Fruit fly (Drosophila melanogaster) whole organism, embryonic: ENCODE measurements around the gene Tango2.

ENCODE experiments used
- Awh ChIP-seq: fragments of 200-800 bp; sonication (Bioruptor generic); IDR thresholded peaks from 2 replicates; pipeline ENCODE4, ENCODE4 v1.3.6; 2022; ENCODE audit warnings: missing biosample characterization, missing genetic modification characterization
- CG10274 ChIP-seq: fragments of 200-800 bp; sonication (Bioruptor generic); optimal IDR thresholded peaks from 3 replicates; lab custom pipeline; 2017; ENCODE audit warnings: missing biosample characterization, mild to moderate bottlenecking, missing genetic modification characterization
- CG10321 ChIP-seq: fragments of 200-800 bp; sonication (Bioruptor generic); IDR thresholded peaks from 2 replicates; pipeline ENCODE4 v1.3.6; 2022; ENCODE audit warnings: missing biosample characterization, missing genetic modification characterization
- CG12942 ChIP-seq: fragments of 200-800 bp; sonication (Bioruptor generic); optimal IDR thresholded peaks from 3 replicates; lab custom pipeline; 2016; ENCODE audit warnings: missing biosample characterization, missing genetic modification characterization
- CG15514 ChIP-seq: fragments of 200-800 bp; sonication (Bioruptor generic); optimal IDR thresholded peaks from 3 replicates; lab custom pipeline; 2017; ENCODE audit warnings: missing biosample characterization, missing genetic modification characterization, mild to moderate bottlenecking, moderate library complexity, missing genetic modification reagents
- CG17328 ChIP-seq: fragments of 200-800 bp; sonication (Bioruptor generic); IDR thresholded peaks from 2 replicates; pipeline ENCODE4 v1.3.6; 2022; ENCODE audit warnings: missing biosample characterization, missing genetic modification characterization
- CG18619 ChIP-seq: fragments of 200-800 bp; sonication (Bioruptor generic); optimal IDR thresholded peaks from 3 replicates; lab custom pipeline; 2017; ENCODE audit warnings: missing biosample characterization, mild to moderate bottlenecking, missing genetic modification characterization
- CG2202 ChIP-seq: fragments of 200-800 bp; sonication (Bioruptor generic); optimal IDR thresholded peaks from 2 replicates; lab custom pipeline; 2018; ENCODE audit warnings: missing biosample characterization, mild to moderate bottlenecking, missing genetic modification characterization
- CG31388 ChIP-seq: fragments of 200-800 bp; sonication (Bioruptor generic); optimal IDR thresholded peaks from 2 replicates; lab custom pipeline; 2016; ENCODE audit warnings: missing biosample characterization, missing genetic modification characterization
- CG32532 ChIP-seq: fragments of 200-800 bp; sonication (Bioruptor generic); IDR thresholded peaks from 2 replicates; pipeline ENCODE4 v1.3.6; 2022; ENCODE audit warnings: missing biosample characterization, missing genetic modification characterization
- CG42726 ChIP-seq: fragments of 200-800 bp; sonication (Bioruptor generic); IDR thresholded peaks from 2 replicates; pipeline ENCODE4 v1.3.6; 2022; ENCODE audit warnings: missing biosample characterization, missing genetic modification characterization; ENCODE audit not compliant: partially characterized antibody
- CG4360 ChIP-seq: fragments of 200-800 bp; sonication (Bioruptor generic); IDR thresholded peaks from 2 replicates; pipeline ENCODE4 v1.3.6; 2022; ENCODE audit warnings: missing biosample characterization, missing genetic modification characterization
- CG4617 ChIP-seq: fragments of 200-800 bp; sonication (Bioruptor generic); optimal IDR thresholded peaks from 3 replicates; lab custom pipeline; 2016; ENCODE audit warnings: missing biosample characterization, missing genetic modification characterization, borderline replicate concordance
- CG4820 ChIP-seq: fragments of 200-800 bp; sonication (Bioruptor generic); optimal IDR thresholded peaks from 3 replicates; lab custom pipeline; 2016; ENCODE audit warnings: missing biosample characterization, missing genetic modification characterization
- CG6254 ChIP-seq: fragments of 200-800 bp; sonication (Bioruptor generic); optimal IDR thresholded peaks from 3 replicates; lab custom pipeline; 2017; ENCODE audit warnings: mild to moderate bottlenecking, missing biosample characterization, missing genetic modification reagents, missing genetic modification characterization
- CG6272 ChIP-seq: fragments of 200-800 bp; sonication (Bioruptor generic); IDR thresholded peaks from 2 replicates; pipeline ENCODE4 v1.3.6; 2022; ENCODE audit warnings: missing biosample characterization, missing genetic modification characterization
- CG6683 ChIP-seq: fragments of 200-800 bp; sonication (Bioruptor generic); optimal IDR thresholded peaks from 2 replicates; lab custom pipeline; 2017; ENCODE audit warnings: missing biosample characterization, mild to moderate bottlenecking, missing genetic modification characterization, missing genetic modification reagents
- CG7556 ChIP-seq: fragments of 200-800 bp; sonication (Bioruptor generic); optimal IDR thresholded peaks from 2 replicates; lab custom pipeline; 2017; ENCODE audit warnings: missing biosample characterization, mild to moderate bottlenecking, missing genetic modification characterization
- CG8359 ChIP-seq: fragments of 200-800 bp; sonication (Bioruptor generic); optimal IDR thresholded peaks from 2 replicates; lab custom pipeline; 2017; ENCODE audit warnings: missing biosample characterization, mild to moderate bottlenecking, missing genetic modification characterization, borderline replicate concordance
- CG9817 ChIP-seq: fragments of 200-800 bp; sonication (Bioruptor generic); optimal IDR thresholded peaks from 2 replicates; lab custom pipeline; 2018; ENCODE audit warnings: missing biosample characterization, mild to moderate bottlenecking, missing genetic modification characterization, moderate library complexity
- CoRest ChIP-seq: fragments of 200-800 bp; sonication (Bioruptor generic); optimal IDR thresholded peaks from 3 replicates; lab custom pipeline; 2018; ENCODE audit warnings: missing biosample characterization, mild to moderate bottlenecking, missing genetic modification characterization, moderate library complexity
- Dref ChIP-seq: fragments of 200-800 bp; sonication (Bioruptor generic); IDR thresholded peaks from 2 replicates; pipeline ENCODE4 v1.3.6; 2022; ENCODE audit warnings: missing biosample characterization, missing genetic modification characterization
- Elba2 ChIP-seq: fragments of 200-800 bp; sonication (Bioruptor generic); optimal IDR thresholded peaks from 3 replicates; lab custom pipeline; 2016; ENCODE audit warnings: missing biosample characterization, missing genetic modification characterization
- Hmx ChIP-seq: fragments of 200-800 bp; sonication (Bioruptor generic); optimal IDR thresholded peaks from 2 replicates; lab custom pipeline; 2016; ENCODE audit warnings: missing biosample characterization, missing genetic modification characterization
- Mrtf ChIP-seq: fragments of 200-800 bp; sonication (Bioruptor generic); IDR thresholded peaks from 3 replicates; pipeline ENCODE4 v1.3.6; 2022; ENCODE audit warnings: missing biosample characterization, missing genetic modification characterization
- Oli ChIP-seq: fragments of 200-800 bp; sonication (Bioruptor generic); optimal IDR thresholded peaks from 2 replicates; lab custom pipeline; 2018; ENCODE audit warnings: missing biosample characterization, mild to moderate bottlenecking, missing genetic modification characterization, moderate library complexity
- Opbp ChIP-seq: fragments of 200-800 bp; sonication (Bioruptor generic); IDR thresholded peaks from 3 replicates; pipeline ENCODE4 v1.3.6; 2022; ENCODE audit warnings: missing biosample characterization, missing genetic modification characterization; ENCODE audit not compliant: partially characterized antibody
- YL-1 ChIP-seq: fragments of 200-800 bp; sonication (Bioruptor generic); optimal IDR thresholded peaks from 3 replicates; lab custom pipeline; 2017; ENCODE audit warnings: missing biosample characterization, mild to moderate bottlenecking, missing genetic modification characterization
- ash1 ChIP-seq: fragments of 200-800 bp; sonication (Bioruptor generic); optimal IDR thresholded peaks from 2 replicates; lab custom pipeline; 2018; ENCODE audit warnings: missing biosample characterization, mild to moderate bottlenecking, missing genetic modification characterization
- bigmax ChIP-seq: fragments of 200-800 bp; sonication (Bioruptor generic); optimal IDR thresholded peaks from 2 replicates; lab custom pipeline; 2018; ENCODE audit warnings: missing biosample characterization, mild to moderate bottlenecking, missing genetic modification characterization
- dati ChIP-seq: fragments of 200-800 bp; sonication (Bioruptor generic); IDR thresholded peaks from 2 replicates; pipeline ENCODE4 v1.3.6; 2022; ENCODE audit warnings: missing biosample characterization, missing genetic modification characterization
- fd96Cb ChIP-seq: fragments of 200-800 bp; sonication (Bioruptor generic); optimal IDR thresholded peaks from 2 replicates; lab custom pipeline; 2018; ENCODE audit warnings: missing biosample characterization, mild to moderate bottlenecking, missing genetic modification characterization, moderate library complexity
- gce ChIP-seq: fragments of 200-800 bp; sonication (Bioruptor generic); IDR thresholded peaks from 3 replicates; pipeline ENCODE4 v1.3.6; 2022; ENCODE audit warnings: missing biosample characterization, missing genetic modification characterization
- grn ChIP-seq: fragments of 200-800 bp; sonication (Bioruptor generic); optimal IDR thresholded peaks from 3 replicates; lab custom pipeline; 2017; ENCODE audit warnings: missing biosample characterization, missing genetic modification characterization
- ken ChIP-seq: fragments of 200-800 bp; sonication (Bioruptor generic); IDR thresholded peaks from 3 replicates; pipeline ENCODE4 v1.3.6; 2022; ENCODE audit warnings: missing biosample characterization, missing genetic modification characterization
- mam ChIP-seq: fragments of 200-800 bp; sonication (Bioruptor generic); optimal IDR thresholded peaks from 3 replicates; lab custom pipeline; 2016; ENCODE audit warnings: missing biosample characterization, missing genetic modification characterization
- mld ChIP-seq: fragments of 200-800 bp; sonication (Bioruptor generic); IDR thresholded peaks from 3 replicates; pipeline ENCODE4 v1.3.6; 2022; ENCODE audit warnings: missing biosample characterization, missing genetic modification characterization; ENCODE audit not compliant: partially characterized antibody
- oc ChIP-seq: fragments of 200-800 bp; sonication (Bioruptor generic); optimal IDR thresholded peaks from 2 replicates; lab custom pipeline; 2018; ENCODE audit warnings: missing biosample characterization, mild to moderate bottlenecking, missing genetic modification characterization, moderate library complexity
- pho ChIP-seq: fragments of 200-800 bp; sonication (Bioruptor generic); optimal IDR thresholded peaks from 2 replicates; lab custom pipeline; 2016; ENCODE audit warnings: missing biosample characterization, missing genetic modification characterization
- scrt ChIP-seq: fragments of 200-800 bp; sonication (Bioruptor generic); optimal IDR thresholded peaks from 2 replicates; lab custom pipeline; 2018; ENCODE audit warnings: missing biosample characterization, mild to moderate bottlenecking, missing genetic modification characterization, moderate library complexity
- sens-2 ChIP-seq: fragments of 200-800 bp; sonication (Bioruptor generic); IDR thresholded peaks from 2 replicates; pipeline ENCODE4 v1.3.6; 2022; ENCODE audit warnings: missing biosample characterization, missing genetic modification characterization
- seq ChIP-seq: fragments of 200-800 bp; sonication (Bioruptor generic); IDR thresholded peaks from 2 replicates; pipeline ENCODE4 v1.3.6; 2022; ENCODE audit warnings: missing biosample characterization, missing genetic modification characterization
- sisA ChIP-seq: fragments of 200-800 bp; sonication (Bioruptor generic); IDR thresholded peaks from 2 replicates; pipeline ENCODE4 v1.3.6; 2022; ENCODE audit warnings: missing biosample characterization, missing genetic modification characterization
- slp2 ChIP-seq: fragments of 200-800 bp; sonication (Bioruptor generic); optimal IDR thresholded peaks from 2 replicates; lab custom pipeline; 2016; ENCODE audit warnings: missing biosample characterization, missing genetic modification characterization
- sob ChIP-seq: fragments of 200-800 bp; sonication (Bioruptor generic); IDR thresholded peaks from 2 replicates; pipeline ENCODE4 v1.3.6; 2022; ENCODE audit warnings: missing biosample characterization, missing genetic modification characterization
- sr ChIP-seq: fragments of 200-800 bp; sonication (Bioruptor generic); IDR thresholded peaks from 3 replicates; pipeline ENCODE4 v1.3.6; 2022; ENCODE audit warnings: missing biosample characterization, missing genetic modification characterization
- unpg ChIP-seq: fragments of 200-800 bp; sonication (Bioruptor generic); optimal IDR thresholded peaks from 3 replicates; lab custom pipeline; 2018; ENCODE audit warnings: missing biosample characterization, mild to moderate bottlenecking, missing genetic modification characterization, moderate library complexity
- vfl ChIP-seq: fragments of 200-800 bp; sonication (Bioruptor generic); optimal IDR thresholded peaks from 2 replicates; lab custom pipeline; 2016; ENCODE audit warnings: missing biosample characterization, missing genetic modification characterization
- wek ChIP-seq: fragments of 200-800 bp; sonication (Bioruptor generic); optimal IDR thresholded peaks from 3 replicates; lab custom pipeline; 2018; ENCODE audit warnings: missing biosample characterization, mild to moderate bottlenecking, missing genetic modification characterization, moderate library complexity

Gene Tango2

dm6 chrX:13616417-13617050 is at the start of gene Tango2, which contains the start of gene tth (continued):
- peak; percentile 20 for TF ChIP-seq CG8359 (GFP tag; lab: Kevin White, UChicago)
- TF ChIP-seq sisA (GFP tag; lab: Robert Waterston, UW): peak; percentile 48
- TF ChIP-seq CG7556 (GFP tag; lab: Kevin White, UChicago): peak; percentile 68
- TF ChIP-seq Mrtf (GFP tag; lab: Robert Waterston, UW): peak; percentile 73; the same call in 2 of the 3 replicates
- no peak for TF ChIP-seq CG4360 (GFP tag; lab: Robert Waterston, UW)
- no peak for TF ChIP-seq YL-1
- peak; percentile 70 for TF ChIP-seq CG17328 (GFP tag; lab: Robert Waterston, UW)
- no peak for TF ChIP-seq CG31388 (GFP tag; lab: Kevin White, UChicago)
- peak; percentile 78 for TF ChIP-seq Oli (tag; lab: Kevin White, UChicago)
- peak; percentile 62 for TF ChIP-seq CG6272 (GFP tag; lab: Robert Waterston, UW)
- peak; percentile 50; the same call in 1 of the 2 replicates for TF ChIP-seq seq (GFP tag; lab: Robert Waterston, UW)
- TF ChIP-seq slp2: peak; percentile 27
- no peak for TF ChIP-seq ash1 (GFP tag; lab: Kevin White, UChicago)
- TF ChIP-seq CoRest (tag; lab: Kevin White, UChicago): peak; percentile 86
- TF ChIP-seq CG4617: peak; percentile 27
- TF ChIP-seq Awh: no peak
- peak; percentile 75 for TF ChIP-seq unpg (GFP tag; lab: Kevin White, UChicago)
- TF ChIP-seq ken (GFP tag; lab: Robert Waterston, UW): peak; percentile 72; the same call in 2 of the 3 replicates
- TF ChIP-seq mam (GFP tag; lab: Kevin White, UChicago): peak; percentile 84
- 0 out of 2 replicates have a peak, but pooled peaks have one; percentile 33 for TF ChIP-seq dati (GFP tag; lab: Robert Waterston, UW)
- no peak for TF ChIP-seq CG6254
- peak; percentile 80 for TF ChIP-seq CG9817 (tag; lab: Kevin White, UChicago)
- TF ChIP-seq CG4820 (GFP tag; lab: Kevin White, UChicago): peak; percentile 3
- TF ChIP-seq wek (GFP tag; lab: Kevin White, UChicago): no peak
- no peak for TF ChIP-seq Elba2
- peak; percentile 29 for TF ChIP-seq CG15514
- TF ChIP-seq sens-2 (GFP tag; lab: Robert Waterston, UW): no peak
- TF ChIP-seq sr (GFP tag; lab: Robert Waterston, UW): no peak
- peak; percentile 49 for TF ChIP-seq grn
- TF ChIP-seq CG18619 (GFP tag; lab: Kevin White, UChicago): peak; percentile 60
- peak; percentile 70 for TF ChIP-seq vfl
- TF ChIP-seq CG6683 (GFP tag; lab: Kevin White, UChicago): peak; percentile 17
- TF ChIP-seq oc (tag; lab: Kevin White, UChicago): no peak
- no peak for TF ChIP-seq CG10274 (GFP tag; lab: Kevin White, UChicago)
- TF ChIP-seq pho (GFP tag; lab: Kevin White, UChicago): peak; percentile 63
- peak; percentile 50 for TF ChIP-seq Hmx
- no peak for TF ChIP-seq mld
- peak; percentile 43 for TF ChIP-seq fd96Cb
- TF ChIP-seq CG12942: peak; percentile 41
- TF ChIP-seq gce (GFP tag; lab: Robert Waterston, UW): no peak; the same call in 2 of the 3 replicates
- peak; percentile 63 for TF ChIP-seq bigmax (GFP tag; lab: Kevin White, UChicago)
- TF ChIP-seq Opbp: no peak
- TF ChIP-seq CG10321 (GFP tag; lab: Robert Waterston, UW): no peak
- TF ChIP-seq CG2202: peak; percentile 32
- TF ChIP-seq CG32532 (GFP tag; lab: Robert Waterston, UW): peak; percentile 81
- no peak for TF ChIP-seq CG42726
- TF ChIP-seq Dref: peak; percentile 74
- TF ChIP-seq sob (GFP tag; lab: Robert Waterston, UW): peak; percentile 75
- peak; percentile 84 for TF ChIP-seq scrt (GFP tag; lab: Kevin White, UChicago)
